1 fruit fly cellular context compared by ENCODE assay signal in genomic region chrX:17501521-17501920, dm6.
TF ChIP-seq lines count a peak whose summit lies in the region.

No protein-coding gene starts in this region.

TF ChIP-seq in whole organism, embryonic, 481 proteins besides CTCF, POLR2A, EP300 and RAD21 (continued from another document and continues in another):
- TF ChIP-seq dysf (GFP tag; IDR thresholded peaks at IDR 0.05; lab: Robert Waterston, UW): peak; percentile 47; the same call in 1 of the 3 replicates
- TF ChIP-seq CG6272 (GFP tag; IDR thresholded peaks at IDR 0.05; lab: Robert Waterston, UW): no peak
- no peak for TF ChIP-seq chinmo (GFP tag; IDR thresholded peaks at IDR 0.05; lab: Robert Waterston, UW; ENCODE audit: partially characterized antibody)
- TF ChIP-seq CG17359 (tag; optimal IDR thresholded peaks at IDR 0.05; lab: Kevin White, UChicago): peak; percentile 63
- no peak for TF ChIP-seq CG3407 (GFP tag; optimal IDR thresholded peaks at IDR 0.05; lab: Kevin White, UChicago)
- no peak for TF ChIP-seq CG14050 (GFP tag; IDR thresholded peaks at IDR 0.05; lab: Robert Waterston, UW)
- TF ChIP-seq ato (GFP tag; IDR thresholded peaks at IDR 0.05; lab: Robert Waterston, UW; ENCODE audit: partially characterized antibody): no peak
- no peak for TF ChIP-seq CG17385 (GFP tag; optimal IDR thresholded peaks at IDR 0.05; lab: Kevin White, UChicago)
- no peak; the same call in 1 of the 2 replicates for TF ChIP-seq Rfx (GFP tag; IDR thresholded peaks at IDR 0.05; lab: Robert Waterston, UW)
- no peak for TF ChIP-seq Usf (GFP tag; optimal IDR thresholded peaks at IDR 0.05; lab: Kevin White, UChicago)
- TF ChIP-seq CG8281 (tag; optimal IDR thresholded peaks at IDR 0.05; lab: Kevin White, UChicago): no peak
- TF ChIP-seq NFAT (GFP tag; IDR thresholded peaks at IDR 0.05; lab: Robert Waterston, UW): no peak
- no peak for TF ChIP-seq Xbp1 (GFP tag; optimal IDR thresholded peaks at IDR 0.05; lab: Kevin White, UChicago)
- TF ChIP-seq HLH4C (GFP tag; IDR thresholded peaks at IDR 0.05; lab: Robert Waterston, UW; ENCODE audit: partially characterized antibody): no peak
- no peak for TF ChIP-seq CG11398 (GFP tag; optimal IDR thresholded peaks at IDR 0.05; lab: Kevin White, UChicago)
- no peak for TF ChIP-seq caup (GFP tag; optimal IDR thresholded peaks at IDR 0.05; lab: Kevin White, UChicago; ENCODE audit: severe bottlenecking)
- no peak for TF ChIP-seq Dbx (GFP tag; IDR thresholded peaks at IDR 0.05; lab: Robert Waterston, UW)
- TF ChIP-seq Lpt (GFP tag; optimal IDR thresholded peaks at IDR 0.05; lab: Kevin White, UChicago): no peak
- TF ChIP-seq Aef1 (GFP tag; IDR thresholded peaks at IDR 0.05; lab: Robert Waterston, UW): no peak
- TF ChIP-seq CG6791 (GFP tag; IDR thresholded peaks at IDR 0.05; lab: Robert Waterston, UW; ENCODE audit: partially characterized antibody): no peak
- TF ChIP-seq Lhr (GFP tag; optimal IDR thresholded peaks at IDR 0.05; lab: Kevin White, UChicago): no peak
- TF ChIP-seq ci (GFP tag; IDR thresholded peaks at IDR 0.05; lab: Robert Waterston, UW): 0 out of 3 replicates have a peak, but pooled peaks have one; percentile 42
- no peak for TF ChIP-seq wek (GFP tag; optimal IDR thresholded peaks at IDR 0.05; lab: Kevin White, UChicago)
- no peak for TF ChIP-seq CG2875 (GFP tag; optimal IDR thresholded peaks at IDR 0.05; lab: Kevin White, UChicago)
- TF ChIP-seq Hr78 (GFP tag; optimal IDR thresholded peaks at IDR 0.05; lab: Kevin White, UChicago): peak in 1 of 2 experiments; percentile 39
- no peak for TF ChIP-seq CG17612 (GFP tag; IDR thresholded peaks at IDR 0.05; lab: Robert Waterston, UW)
- TF ChIP-seq CG7745 (tag; optimal IDR thresholded peaks at IDR 0.05; lab: Kevin White, UChicago): no peak
- TF ChIP-seq sqz (GFP tag; optimal IDR thresholded peaks at IDR 0.05; lab: Kevin White, UChicago): no peak
- no peak for TF ChIP-seq wor (GFP tag; IDR thresholded peaks at IDR 0.05; lab: Robert Waterston, UW)
- TF ChIP-seq gcm2 (GFP tag; optimal IDR thresholded peaks at IDR 0.05; lab: Kevin White, UChicago): no peak
- peak; percentile 58 for TF ChIP-seq Xrp1 (GFP tag; IDR thresholded peaks at IDR 0.05; lab: Robert Waterston, UW)
- peak; percentile 14 for TF ChIP-seq trem (tag; optimal IDR thresholded peaks at IDR 0.05; lab: Kevin White, UChicago)
- no peak for TF ChIP-seq sna (GFP tag; IDR thresholded peaks at IDR 0.05; lab: Robert Waterston, UW; ENCODE audit: partially characterized antibody)
- TF ChIP-seq grau (tag; optimal IDR thresholded peaks at IDR 0.05; lab: Kevin White, UChicago): no peak
- peak; percentile 12 for TF ChIP-seq dmrt11E (tag; optimal IDR thresholded peaks at IDR 0.05; lab: Kevin White, UChicago)
- no peak for TF ChIP-seq dimm (GFP tag; IDR thresholded peaks at IDR 0.05; lab: Robert Waterston, UW)
- TF ChIP-seq CG9817 (tag; optimal IDR thresholded peaks at IDR 0.05; lab: Kevin White, UChicago): no peak
- TF ChIP-seq CG14667 (GFP tag; IDR thresholded peaks at IDR 0.05; lab: Robert Waterston, UW): no peak
- no peak for TF ChIP-seq sob (GFP tag; IDR thresholded peaks at IDR 0.05; lab: Robert Waterston, UW)
- peak; percentile 63 for TF ChIP-seq CG2678 (tag; optimal IDR thresholded peaks at IDR 0.05; lab: Kevin White, UChicago)
- no peak for TF ChIP-seq zf30C (GFP tag; optimal IDR thresholded peaks at IDR 0.05; lab: Kevin White, UChicago)
- TF ChIP-seq CG4360 (GFP tag; IDR thresholded peaks at IDR 0.05; lab: Robert Waterston, UW): no peak
- no peak for TF ChIP-seq Side (GFP tag; optimal IDR thresholded peaks at IDR 0.05; lab: Kevin White, UChicago)
- TF ChIP-seq NK7.1 (GFP tag; optimal IDR thresholded peaks at IDR 0.05; lab: Kevin White, UChicago): no peak
- peak; percentile 17 for TF ChIP-seq CG6254 (GFP tag; optimal IDR thresholded peaks at IDR 0.05; lab: Kevin White, UChicago)
- TF ChIP-seq nom (GFP tag; optimal IDR thresholded peaks at IDR 0.05; lab: Kevin White, UChicago): no peak
- no peak for TF ChIP-seq CG6765 (GFP tag; optimal IDR thresholded peaks at IDR 0.05; lab: Kevin White, UChicago)
- TF ChIP-seq knrl (GFP tag; IDR thresholded peaks at IDR 0.05; lab: Robert Waterston, UW; ENCODE audit: partially characterized antibody): no peak
- no peak for TF ChIP-seq Antp (GFP tag; optimal IDR thresholded peaks at IDR 0.05; lab: Kevin White, UChicago)
- peak; percentile 23; the same call in 1 of the 2 replicates for TF ChIP-seq ssp (GFP tag; IDR thresholded peaks at IDR 0.05; lab: Robert Waterston, UW)
- no peak for TF ChIP-seq Optix (GFP tag; IDR thresholded peaks at IDR 0.05; lab: Robert Waterston, UW)
- TF ChIP-seq fru (optimal IDR thresholded peaks at IDR 0.05; lab: Kevin White, UChicago): no peak
- TF ChIP-seq p53 (GFP tag; optimal IDR thresholded peaks at IDR 0.05; lab: Kevin White, UChicago): no peak
- TF ChIP-seq Spps (tag; optimal IDR thresholded peaks at IDR 0.05; lab: Kevin White, UChicago): peak; percentile 8
- TF ChIP-seq tin (GFP tag; optimal IDR thresholded peaks at IDR 0.05; lab: Kevin White, UChicago): no peak
- TF ChIP-seq CG15601 (tag; optimal IDR thresholded peaks at IDR 0.05; lab: Kevin White, UChicago): peak; percentile 10
- no peak for TF ChIP-seq CG4404 (GFP tag; IDR thresholded peaks at IDR 0.05; lab: Robert Waterston, UW)
- no peak for TF ChIP-seq CG1832 (GFP tag; optimal IDR thresholded peaks at IDR 0.05; lab: Kevin White, UChicago)
- no peak for TF ChIP-seq Taf1 (GFP tag; IDR thresholded peaks at IDR 0.05; lab: Robert Waterston, UW)
- TF ChIP-seq Bgb (GFP tag; IDR thresholded peaks at IDR 0.05; lab: Robert Waterston, UW; ENCODE audit: partially characterized antibody): no peak
- TF ChIP-seq CG11504 (tag; optimal IDR thresholded peaks at IDR 0.05; lab: Kevin White, UChicago): peak; percentile 67
- no peak for TF ChIP-seq eyg (GFP tag; optimal IDR thresholded peaks at IDR 0.05; lab: Kevin White, UChicago)
- TF ChIP-seq CG11695 (GFP tag; IDR thresholded peaks at IDR 0.05; lab: Robert Waterston, UW): 0 out of 3 replicates have a peak, but pooled peaks have one; percentile 26
- no peak for TF ChIP-seq ATbp (GFP tag; optimal IDR thresholded peaks at IDR 0.05; lab: Kevin White, UChicago)
- TF ChIP-seq TFAM (GFP tag; optimal IDR thresholded peaks at IDR 0.05; lab: Kevin White, UChicago): no peak
- TF ChIP-seq crp (GFP tag; optimal IDR thresholded peaks at IDR 0.05; lab: Kevin White, UChicago): no peak
- no peak for TF ChIP-seq CG10543 (GFP tag; optimal IDR thresholded peaks at IDR 0.05; lab: Kevin White, UChicago)
- peak; percentile 55 for TF ChIP-seq fd96Cb (tag; optimal IDR thresholded peaks at IDR 0.05; lab: Kevin White, UChicago)
- TF ChIP-seq CG4328 (GFP tag; optimal IDR thresholded peaks at IDR 0.05; lab: Kevin White, UChicago): no peak
- TF ChIP-seq CG16813 (GFP tag; IDR thresholded peaks at IDR 0.05; lab: Robert Waterston, UW; ENCODE audit: partially characterized antibody): no peak
- TF ChIP-seq Abd-B (GFP tag; optimal IDR thresholded peaks at IDR 0.05; lab: Kevin White, UChicago): no peak
- peak; percentile 23 for TF ChIP-seq gem (tag; optimal IDR thresholded peaks at IDR 0.05; lab: Kevin White, UChicago)
- no peak for TF ChIP-seq CG8944 (GFP tag; optimal IDR thresholded peaks at IDR 0.05; lab: Kevin White, UChicago)
- TF ChIP-seq slbo (GFP tag; IDR thresholded peaks at IDR 0.05; lab: Robert Waterston, UW): no peak
- no peak for TF ChIP-seq tll (GFP tag; optimal IDR thresholded peaks at IDR 0.05; lab: Kevin White, UChicago)
- TF ChIP-seq Gsc (GFP tag; IDR thresholded peaks at IDR 0.05; lab: Robert Waterston, UW): no peak
- no peak for TF ChIP-seq CG11247 (GFP tag; IDR thresholded peaks at IDR 0.05; lab: Robert Waterston, UW)
- TF ChIP-seq scrt (GFP tag; optimal IDR thresholded peaks at IDR 0.05; lab: Kevin White, UChicago): no peak
- TF ChIP-seq phol (tag; optimal IDR thresholded peaks at IDR 0.05; lab: Kevin White, UChicago): peak; percentile 66
- no peak for TF ChIP-seq B-H1 (GFP tag; IDR thresholded peaks at IDR 0.05; lab: Robert Waterston, UW)
- no peak for TF ChIP-seq amos (GFP tag; IDR thresholded peaks at IDR 0.05; lab: Robert Waterston, UW; ENCODE audit: partially characterized antibody)
- peak; percentile 13 for TF ChIP-seq Fer3 (tag; optimal IDR thresholded peaks at IDR 0.05; lab: Kevin White, UChicago)
- TF ChIP-seq Poxn (GFP tag; IDR thresholded peaks at IDR 0.05; lab: Robert Waterston, UW): no peak
- no peak for TF ChIP-seq CG12236 (GFP tag; optimal IDR thresholded peaks at IDR 0.05; lab: Kevin White, UChicago)
- peak; percentile 26; the same call in 1 of the 2 replicates for TF ChIP-seq CG10366 (GFP tag; IDR thresholded peaks at IDR 0.05; lab: Robert Waterston, UW)
- TF ChIP-seq CG11723 (GFP tag; optimal IDR thresholded peaks at IDR 0.05; lab: Kevin White, UChicago): no peak
- no peak for TF ChIP-seq CG2199 (GFP tag; IDR thresholded peaks at IDR 0.05; lab: Robert Waterston, UW)
- no peak for TF ChIP-seq CG34376 (GFP tag; optimal IDR thresholded peaks at IDR 0.05; lab: Kevin White, UChicago)
- no peak for TF ChIP-seq CG9215 (GFP tag; IDR thresholded peaks at IDR 0.05; lab: Robert Waterston, UW)
- TF ChIP-seq ranshi (GFP tag; IDR thresholded peaks at IDR 0.05; lab: Robert Waterston, UW): 0 out of 2 replicates have a peak, but pooled peaks have one; percentile 26
- TF ChIP-seq run (tag; optimal IDR thresholded peaks at IDR 0.05; lab: Kevin White, UChicago): no peak
- no peak for TF ChIP-seq lola (GFP tag; optimal IDR thresholded peaks at IDR 0.05; lab: Kevin White, UChicago)
- TF ChIP-seq exex (tag; optimal IDR thresholded peaks at IDR 0.05; lab: Kevin White, UChicago): no peak
- no peak for TF ChIP-seq CG1792 (GFP tag; optimal IDR thresholded peaks at IDR 0.05; lab: Kevin White, UChicago)
- no peak for TF ChIP-seq jing (GFP tag; optimal IDR thresholded peaks at IDR 0.05; lab: Kevin White, UChicago)
- no peak for TF ChIP-seq Fer2 (tag; optimal IDR thresholded peaks at IDR 0.05; lab: Kevin White, UChicago)
- TF ChIP-seq Mad (GFP tag; optimal IDR thresholded peaks at IDR 0.05; lab: Kevin White, UChicago): no peak
- no peak for TF ChIP-seq Deaf1 (tag; optimal IDR thresholded peaks at IDR 0.05; lab: Kevin White, UChicago)
- no peak for TF ChIP-seq luna (GFP tag; optimal IDR thresholded peaks at IDR 0.05; lab: Kevin White, UChicago)
- no peak for TF ChIP-seq btn (GFP tag; optimal IDR thresholded peaks at IDR 0.05; lab: Kevin White, UChicago)
- TF ChIP-seq dmrt99B (tag; optimal IDR thresholded peaks at IDR 0.05; lab: Kevin White, UChicago): peak; percentile 56
- no peak for TF ChIP-seq peb (GFP tag; IDR thresholded peaks at IDR 0.05; lab: Robert Waterston, UW)
- TF ChIP-seq ems (GFP tag; optimal IDR thresholded peaks at IDR 0.05; lab: Kevin White, UChicago): no peak
- TF ChIP-seq Hand (GFP tag; optimal IDR thresholded peaks at IDR 0.05; lab: Kevin White, UChicago): no peak
- TF ChIP-seq ara (GFP tag; IDR thresholded peaks at IDR 0.05; lab: Robert Waterston, UW): 0 out of 2 replicates have a peak, but pooled peaks have one; percentile 47
- TF ChIP-seq CrebB (tag; optimal IDR thresholded peaks at IDR 0.05; lab: Kevin White, UChicago): no peak
- TF ChIP-seq CG43689 (GFP tag; IDR thresholded peaks at IDR 0.05; lab: Robert Waterston, UW): no peak
- no peak for TF ChIP-seq chm (GFP tag; IDR thresholded peaks at IDR 0.05; lab: Robert Waterston, UW)
- TF ChIP-seq CG10565 (GFP tag; optimal IDR thresholded peaks at IDR 0.05; lab: Kevin White, UChicago): no peak
- no peak for TF ChIP-seq CG17568 (GFP tag; optimal IDR thresholded peaks at IDR 0.05; lab: Kevin White, UChicago)
- no peak for TF ChIP-seq wdn (GFP tag; IDR thresholded peaks at IDR 0.05; lab: Robert Waterston, UW)
- no peak for TF ChIP-seq CG15514 (GFP tag; optimal IDR thresholded peaks at IDR 0.05; lab: Kevin White, UChicago)
- TF ChIP-seq nmo (GFP tag; optimal IDR thresholded peaks at IDR 0.05; lab: Kevin White, UChicago): no peak
- no peak for TF ChIP-seq CG2120 (GFP tag; optimal IDR thresholded peaks at IDR 0.05; lab: Kevin White, UChicago)
- TF ChIP-seq gce (GFP tag; IDR thresholded peaks at IDR 0.05; lab: Robert Waterston, UW): 0 out of 3 replicates have a peak, but pooled peaks have one; percentile 26
- TF ChIP-seq vfl (GFP tag; optimal IDR thresholded peaks at IDR 0.05; lab: Kevin White, UChicago): no peak
- TF ChIP-seq croc (GFP tag; conservative IDR thresholded peaks at IDR 0.05; lab: Robert Waterston, UW): no peak
- TF ChIP-seq mirr (GFP tag; optimal IDR thresholded peaks at IDR 0.05; lab: Kevin White, UChicago): no peak
- TF ChIP-seq CG15696 (tag; optimal IDR thresholded peaks at IDR 0.05; lab: Kevin White, UChicago): no peak
- TF ChIP-seq pita (GFP tag; optimal IDR thresholded peaks at IDR 0.05; lab: Kevin White, UChicago): no peak
- TF ChIP-seq CG12155 (GFP tag; optimal IDR thresholded peaks at IDR 0.05; lab: Kevin White, UChicago): no peak
- no peak for TF ChIP-seq CG13123 (GFP tag; optimal IDR thresholded peaks at IDR 0.05; lab: Kevin White, UChicago)
- no peak for TF ChIP-seq sug (tag; optimal IDR thresholded peaks at IDR 0.05; lab: Kevin White, UChicago)
- peak; percentile 67 for TF ChIP-seq Blimp-1 (GFP tag; optimal IDR thresholded peaks at IDR 0.05; lab: Kevin White, UChicago)
- no peak for TF ChIP-seq stwl (tag; optimal IDR thresholded peaks at IDR 0.05; lab: Kevin White, UChicago)
- no peak for TF ChIP-seq CG30020 (tag; optimal IDR thresholded peaks at IDR 0.05; lab: Kevin White, UChicago)
- no peak for TF ChIP-seq MTF-1 (GFP tag; optimal IDR thresholded peaks at IDR 0.05; lab: Kevin White, UChicago; ENCODE audit: borderline replicate concordance)
- TF ChIP-seq sens-2 (GFP tag; IDR thresholded peaks at IDR 0.05; lab: Robert Waterston, UW): no peak
- TF ChIP-seq bowl (GFP tag; IDR thresholded peaks at IDR 0.05; lab: Robert Waterston, UW): no peak
- no peak for TF ChIP-seq CG3163 (GFP tag; optimal IDR thresholded peaks at IDR 0.05; lab: Kevin White, UChicago)
- TF ChIP-seq stc (GFP tag; IDR thresholded peaks at IDR 0.05; lab: Robert Waterston, UW): peak; percentile 38; the same call in 1 of the 2 replicates
- no peak for TF ChIP-seq gro (GFP tag; optimal IDR thresholded peaks at IDR 0.05; lab: Kevin White, UChicago)
- TF ChIP-seq CG8359 (GFP tag; optimal IDR thresholded peaks at IDR 0.05; lab: Kevin White, UChicago; ENCODE audit: borderline replicate concordance): no peak
- no peak for TF ChIP-seq CG14860 (GFP tag; IDR thresholded peaks at IDR 0.05; lab: Robert Waterston, UW; ENCODE audit: partially characterized antibody)
- no peak for TF ChIP-seq psq (GFP tag; optimal IDR thresholded peaks at IDR 0.05; lab: Kevin White, UChicago)
- TF ChIP-seq Dad (GFP tag; optimal IDR thresholded peaks at IDR 0.05; lab: Kevin White, UChicago): no peak
